Fruit fly (Drosophila melanogaster) whole organism, adult: ENCODE results near the gene T48.
A peak's percentile ranks its signal among the peaks of the same experiment; 100 is the strongest.

ENCODE experiments used
- CG11617 ChIP-seq: fragments of 200-800 bp; sonication (Bioruptor generic); optimal IDR thresholded peaks from 2 replicates; lab custom pipeline; 2017; ENCODE audit warnings: mild to moderate bottlenecking, missing biosample characterization, missing genetic modification reagents, missing genetic modification characterization
- CG12768 ChIP-seq: fragments of 200-800 bp; sonication (Bioruptor generic); optimal IDR thresholded peaks from 2 replicates; lab custom pipeline; 2017; ENCODE audit warnings: missing biosample characterization, missing genetic modification characterization, mild to moderate bottlenecking, moderate library complexity, missing genetic modification reagents
- CG14711 ChIP-seq: fragments of 200-800 bp; sonication (Bioruptor generic); optimal IDR thresholded peaks from 2 replicates; lab custom pipeline; 2018; ENCODE audit warnings: missing biosample characterization, mild to moderate bottlenecking, missing genetic modification characterization, moderate library complexity
- CG1620 ChIP-seq: fragments of 200-800 bp; sonication (Bioruptor generic); optimal IDR thresholded peaks from 2 replicates; lab custom pipeline; 2016; ENCODE audit warnings: missing biosample characterization, missing genetic modification characterization
- CG33017 ChIP-seq: fragments of 200-800 bp; sonication (Bioruptor generic); optimal IDR thresholded peaks from 2 replicates; lab custom pipeline; 2018; ENCODE audit warnings: missing biosample characterization, mild to moderate bottlenecking, missing genetic modification characterization, moderate library complexity
- CG5204 ChIP-seq: fragments of 200-800 bp; sonication (Bioruptor generic); optimal IDR thresholded peaks from 2 replicates; lab custom pipeline; 2016; ENCODE audit warnings: missing biosample characterization, missing genetic modification characterization
- CG7045 ChIP-seq: fragments of 200-800 bp; sonication (Bioruptor generic); optimal IDR thresholded peaks from 2 replicates; lab custom pipeline; 2017; ENCODE audit warnings: missing biosample characterization, mild to moderate bottlenecking, missing genetic modification characterization
- CG7101 ChIP-seq: fragments of 200-800 bp; sonication (Bioruptor generic); optimal IDR thresholded peaks from 2 replicates; lab custom pipeline; 2018; ENCODE audit warnings: missing biosample characterization, mild to moderate bottlenecking, missing genetic modification characterization, moderate library complexity
- Clk ChIP-seq: fragments of 200-800 bp; sonication (Bioruptor generic); optimal IDR thresholded peaks from 2 replicates; lab custom pipeline; 2017; ENCODE audit warnings: missing biosample characterization, missing genetic modification characterization
- Crg-1 ChIP-seq: fragments of 200-800 bp; sonication (Bioruptor generic); optimal IDR thresholded peaks from 2 replicates; lab custom pipeline; 2016; ENCODE audit warnings: missing biosample characterization, missing genetic modification characterization
- Hr96 ChIP-seq: fragments of 200-800 bp; sonication (Bioruptor generic); optimal IDR thresholded peaks from 2 replicates; lab custom pipeline; 2016; ENCODE audit warnings: missing biosample characterization, missing genetic modification characterization
- Mnt ChIP-seq: fragments of 200-800 bp; sonication (Bioruptor generic); optimal IDR thresholded peaks from 2 replicates; lab custom pipeline; 2016; ENCODE audit warnings: missing biosample characterization, mild to moderate bottlenecking, missing genetic modification characterization
- bab1 ChIP-seq: fragments of 200-800 bp; sonication (Bioruptor generic); optimal IDR thresholded peaks from 3 replicates; lab custom pipeline; 2019; ENCODE audit warnings: missing biosample characterization, mild to moderate bottlenecking, missing genetic modification characterization, moderate library complexity
- cic ChIP-seq: fragments of 200-800 bp; sonication (Bioruptor generic); optimal IDR thresholded peaks from 2 replicates; lab custom pipeline; 2017; ENCODE audit warnings: missing biosample characterization, mild to moderate bottlenecking, missing genetic modification characterization, moderate library complexity
- cnc ChIP-seq, 2 experiments: fragments of >200 bp; optimal IDR thresholded peaks; 2 replicates each; lab custom pipeline; 2017
- kay ChIP-seq: fragments of 200-800 bp; sonication (Bioruptor generic); peaks from one replicate; lab custom pipeline; 2016; ENCODE audit warnings: missing biosample characterization, missing genetic modification characterization, borderline replicate concordance
- ovo ChIP-seq: fragments of 200-800 bp; sonication (Bioruptor generic); optimal IDR thresholded peaks from 2 replicates; lab custom pipeline; 2016; ENCODE audit warnings: missing biosample characterization, missing genetic modification characterization
- pad ChIP-seq: fragments of 200-800 bp; sonication (Bioruptor generic); optimal IDR thresholded peaks from 3 replicates; lab custom pipeline; 2017; ENCODE audit warnings: missing biosample characterization, missing genetic modification characterization, mild to moderate bottlenecking, moderate library complexity, missing genetic modification reagents
- tj ChIP-seq: fragments of 200-800 bp; sonication (Bioruptor generic); optimal IDR thresholded peaks from 3 replicates; lab custom pipeline; 2017; ENCODE audit warnings: missing biosample characterization, mild to moderate bottlenecking, missing genetic modification characterization, moderate library complexity
- toe ChIP-seq: fragments of 200-800 bp; sonication (Bioruptor generic); optimal IDR thresholded peaks from 2 replicates; lab custom pipeline; 2016; ENCODE audit warnings: missing biosample characterization, missing genetic modification characterization

T48 gene

DNA sequence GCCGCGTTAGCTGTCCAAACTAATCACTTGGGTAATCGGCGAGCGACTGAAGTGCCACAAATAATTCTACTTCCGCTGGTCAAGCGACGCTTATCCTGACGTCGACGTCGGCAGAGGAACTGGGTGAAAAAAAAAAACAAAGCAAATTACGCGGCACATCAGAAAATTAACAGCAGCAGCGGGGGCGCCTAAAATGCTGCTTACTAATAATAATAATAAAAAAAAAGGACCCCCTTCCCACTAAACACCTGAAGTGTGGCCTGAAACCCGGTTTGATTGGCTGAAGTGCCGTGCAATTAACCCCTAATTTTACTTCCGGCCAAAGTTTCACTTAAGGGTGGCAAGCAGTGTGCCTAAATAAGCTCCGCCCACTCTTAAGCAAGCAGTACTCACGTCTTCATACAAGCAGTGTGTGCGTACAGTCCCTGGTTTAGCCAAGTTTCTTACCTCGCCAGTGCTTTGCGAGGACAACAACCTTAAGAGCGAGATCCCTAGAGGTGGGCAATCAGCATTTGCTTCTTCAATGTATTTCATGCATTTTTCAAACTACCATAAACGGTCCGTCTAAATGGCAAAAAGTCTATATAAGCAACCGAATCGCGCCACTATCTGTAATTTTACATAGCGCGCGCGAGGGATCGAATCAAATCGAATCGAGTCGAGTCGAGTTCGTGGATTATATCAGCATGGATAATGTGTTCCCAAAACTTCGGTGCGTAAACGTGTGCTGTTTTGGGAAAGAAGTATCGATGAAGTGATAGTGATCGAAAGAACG, at the start of gene T48, which contains the start of gene ro:
TSS of gene T48 (plus strand) at position 614 of the 775 bp plus-strand sequence.
TSS of gene ro (minus strand) at position 51 of the 775 bp plus-strand sequence.
- TF ChIP-seq CG33017 = no peak
- peak; percentile 38 for TF ChIP-seq Hr96 (GFP tag; lab: Kevin White, UChicago)
- TF ChIP-seq CG1620 = peak; percentile 29
- TF ChIP-seq toe = peak; percentile 13
- TF ChIP-seq ovo = no peak
- peak; percentile 22 for TF ChIP-seq Crg-1
- peak; percentile 36 for TF ChIP-seq cic
- no peak for TF ChIP-seq CG14711 (tag; lab: Kevin White, UChicago)
- peak; percentile 77 for TF ChIP-seq bab1
- peak; percentile 21 for TF ChIP-seq Mnt (GFP tag; lab: Kevin White, UChicago)
- TF ChIP-seq CG11617 (GFP tag; lab: Kevin White, UChicago) = peak; percentile 31
- peak; percentile 29 for TF ChIP-seq tj (GFP tag; lab: Kevin White, UChicago)
- TF ChIP-seq cnc (optimal IDR thresholded peaks at IDR 0.05; lab: Kevin White, UChicago) = no peak
- peak; percentile 56 for TF ChIP-seq pad (GFP tag; lab: Kevin White, UChicago)
- TF ChIP-seq CG7101 = peak; percentile 45

DNA sequence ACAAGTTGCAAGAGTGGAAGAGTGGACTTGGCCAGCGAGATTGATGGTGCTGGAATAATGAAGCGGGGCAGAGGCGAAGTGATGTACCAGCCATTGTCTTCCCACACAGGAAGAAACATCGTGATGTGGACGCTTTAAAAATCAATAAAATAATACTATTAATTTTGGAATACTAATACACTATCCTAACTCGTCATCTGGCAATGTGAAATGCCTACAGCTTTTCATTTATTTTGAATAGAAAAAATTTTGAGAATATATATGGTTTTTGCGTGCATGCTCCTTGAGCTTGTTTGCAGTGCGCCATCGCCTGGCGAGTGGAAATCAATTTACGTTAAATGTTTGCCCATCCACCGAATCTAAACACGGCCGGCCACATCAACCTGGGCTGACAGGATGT, 49.7 kb upstream of the T48 start:
- TF ChIP-seq cic (no peak), CG11617 (GFP tag; lab: Kevin White, UChicago) (no peak), pad (GFP tag; lab: Kevin White, UChicago) (no peak), CG33017 (no peak)

DNA sequence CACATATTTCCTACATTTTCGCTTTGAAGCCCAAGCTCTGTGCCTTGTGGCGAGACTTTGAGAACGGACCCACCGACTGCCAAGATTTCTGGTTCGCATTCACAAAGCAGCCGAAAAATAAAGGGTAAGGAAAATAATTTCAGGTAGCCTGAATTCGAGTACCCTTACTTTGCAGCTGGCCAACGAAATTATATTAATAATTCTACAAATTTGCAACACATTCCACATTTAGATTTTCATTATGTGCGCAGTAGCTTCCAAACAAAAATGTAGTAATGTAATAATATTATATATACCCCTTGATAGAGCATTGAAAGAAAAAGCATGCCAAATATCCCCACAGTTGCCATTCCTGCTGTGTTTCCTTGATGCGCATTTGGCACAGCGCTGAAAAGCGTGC, 35.1 kb upstream of the T48 start:
- TF ChIP-seq Crg-1 (no peak), cnc (optimal IDR thresholded peaks at IDR 0.05; lab: Kevin White, UChicago) (no peak), toe (no peak), CG14711 (tag; lab: Kevin White, UChicago) (no peak), bab1 (no peak), CG7101 (no peak), Mnt (GFP tag; lab: Kevin White, UChicago) (no peak), CG1620 (no peak), tj (GFP tag; lab: Kevin White, UChicago) (no peak), ovo (no peak), CG5204 (GFP tag; lab: Kevin White, UChicago) (no peak), CG7045 (GFP tag; lab: Kevin White, UChicago) (no peak), CG12768 (GFP tag; lab: Kevin White, UChicago) (no peak), CG11617 (GFP tag; lab: Kevin White, UChicago) (no peak), pad (GFP tag; lab: Kevin White, UChicago) (no peak), kay (GFP tag; lab: Kevin White, UChicago) (no peak), Clk (no peak)

DNA sequence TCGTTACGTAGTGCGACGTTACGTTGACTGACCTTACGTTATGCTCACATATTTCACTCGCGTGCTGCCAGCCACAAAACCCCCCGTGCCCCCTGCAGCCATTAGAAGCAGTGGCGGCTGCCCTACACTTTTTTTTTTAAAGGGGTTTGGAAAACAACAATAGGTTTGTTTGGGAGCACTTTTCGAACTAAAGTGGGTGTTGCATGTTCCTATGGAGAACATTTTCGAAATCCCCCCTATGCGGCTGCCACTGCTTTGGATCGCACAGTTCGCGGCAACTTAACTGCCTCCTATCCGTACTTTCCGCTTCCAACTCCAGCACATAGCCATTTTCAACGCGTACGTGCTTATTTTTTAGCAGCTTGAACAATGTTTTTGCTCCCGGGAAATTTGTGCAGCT, 27.8 kb upstream of the T48 start:
- no peak for TF ChIP-seq CG33017
- no peak for TF ChIP-seq Crg-1
- TF ChIP-seq CG14711 (tag; lab: Kevin White, UChicago) = no peak
- TF ChIP-seq cic = no peak
- TF ChIP-seq CG11617 (GFP tag; lab: Kevin White, UChicago) = no peak
- no peak for TF ChIP-seq CG12768 (GFP tag; lab: Kevin White, UChicago)
- no peak for TF ChIP-seq Mnt (GFP tag; lab: Kevin White, UChicago)

DNA sequence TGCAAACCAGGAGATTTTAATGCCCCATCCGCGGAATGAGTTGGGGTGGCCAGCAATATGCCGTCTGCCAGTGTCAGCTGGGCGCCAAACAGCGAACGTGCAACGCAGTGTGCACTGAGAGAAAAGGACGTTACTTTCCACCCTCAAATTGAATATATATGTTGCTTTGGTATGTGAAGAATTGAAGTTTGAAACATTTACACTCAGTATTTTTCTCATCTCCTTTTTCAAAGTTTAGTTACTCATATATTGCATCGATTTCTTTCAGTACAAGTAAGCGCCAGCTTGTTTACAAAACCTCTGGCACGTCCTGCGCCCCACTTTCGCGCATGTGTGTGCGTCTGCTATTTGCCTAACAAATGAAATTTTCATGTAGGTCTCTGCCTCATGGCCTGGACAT, 22.3 kb upstream of the T48 start:
- TF ChIP-seq CG12768 (GFP tag; lab: Kevin White, UChicago) = peak; percentile 45
- peak; percentile 14 for TF ChIP-seq CG5204 (GFP tag; lab: Kevin White, UChicago)
- TF ChIP-seq CG1620 = no peak
- peak; percentile 23 for TF ChIP-seq CG7101
- no peak for TF ChIP-seq cnc (optimal IDR thresholded peaks at IDR 0.05; lab: Kevin White, UChicago)
- TF ChIP-seq tj (GFP tag; lab: Kevin White, UChicago) = no peak
- no peak for TF ChIP-seq toe
- TF ChIP-seq CG7045 (GFP tag; lab: Kevin White, UChicago) = peak; percentile 63
- TF ChIP-seq Hr96 (GFP tag; lab: Kevin White, UChicago) = no peak
- TF ChIP-seq pad (GFP tag; lab: Kevin White, UChicago) = no peak
- no peak for TF ChIP-seq CG14711 (tag; lab: Kevin White, UChicago)
- no peak for TF ChIP-seq Clk

DNA sequence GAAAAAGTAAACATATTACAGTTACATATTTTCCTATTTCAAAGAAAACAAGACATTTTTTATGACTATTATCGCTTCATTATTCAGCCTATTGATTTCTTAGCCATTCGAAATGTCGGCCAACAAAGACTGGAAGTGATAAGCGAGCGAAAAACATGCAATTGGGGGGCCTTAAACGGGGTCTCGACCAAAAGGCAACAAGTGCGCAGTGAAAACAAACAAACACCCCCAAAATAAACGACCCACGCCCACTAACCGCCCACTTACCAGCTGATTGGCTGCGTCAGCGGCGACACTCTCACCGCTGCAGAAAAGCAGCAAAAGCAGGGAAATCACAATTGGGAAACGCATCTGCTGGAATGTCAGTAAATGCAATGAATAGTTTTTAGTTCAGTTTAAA, 19.3 kb upstream of the T48 start:
- TF ChIP-seq CG12768 (GFP tag; lab: Kevin White, UChicago) (no peak), Hr96 (GFP tag; lab: Kevin White, UChicago) (no peak), CG7101 (no peak), CG7045 (GFP tag; lab: Kevin White, UChicago) (no peak), CG1620 (no peak), pad (GFP tag; lab: Kevin White, UChicago) (no peak), cic (no peak), ovo (no peak), tj (GFP tag; lab: Kevin White, UChicago) (no peak), kay (GFP tag; lab: Kevin White, UChicago) (no peak), toe (no peak), CG33017 (no peak), Crg-1 (no peak), CG14711 (tag; lab: Kevin White, UChicago) (no peak), CG5204 (GFP tag; lab: Kevin White, UChicago) (no peak), bab1 (no peak), cnc (optimal IDR thresholded peaks at IDR 0.05; lab: Kevin White, UChicago) (no peak), Clk (no peak)
